Fruit fly (Drosophila melanogaster) whole organism: ENCODE data around the gene CG14339.

Experiments used
- CG8478 ChIP-seq: fragments of >200 bp; optimal IDR thresholded peaks from 2 replicates; lab custom pipeline; 2018; ENCODE audit warnings: inconsistent platforms
- psq ChIP-seq: fragments of >200 bp; optimal IDR thresholded peaks from 2 replicates; lab custom pipeline; 2017
- usp ChIP-seq: fragments of >200 bp; optimal IDR thresholded peaks from 2 replicates; lab custom pipeline; 2017; ENCODE audit warnings: missing biosample characterization, missing genetic modification characterization, mixed read lengths

- TF ChIP-seq psq (lab: Kevin White, UChicago) (no peak), CG8478 (no peak), usp (GFP tag; lab: Kevin White, UChicago) (no peak)
These were observed 34.8 kb upstream of the CG14339 start for dm6 chr2L:1073530-1073929.
